In the genomic region with DNA sequence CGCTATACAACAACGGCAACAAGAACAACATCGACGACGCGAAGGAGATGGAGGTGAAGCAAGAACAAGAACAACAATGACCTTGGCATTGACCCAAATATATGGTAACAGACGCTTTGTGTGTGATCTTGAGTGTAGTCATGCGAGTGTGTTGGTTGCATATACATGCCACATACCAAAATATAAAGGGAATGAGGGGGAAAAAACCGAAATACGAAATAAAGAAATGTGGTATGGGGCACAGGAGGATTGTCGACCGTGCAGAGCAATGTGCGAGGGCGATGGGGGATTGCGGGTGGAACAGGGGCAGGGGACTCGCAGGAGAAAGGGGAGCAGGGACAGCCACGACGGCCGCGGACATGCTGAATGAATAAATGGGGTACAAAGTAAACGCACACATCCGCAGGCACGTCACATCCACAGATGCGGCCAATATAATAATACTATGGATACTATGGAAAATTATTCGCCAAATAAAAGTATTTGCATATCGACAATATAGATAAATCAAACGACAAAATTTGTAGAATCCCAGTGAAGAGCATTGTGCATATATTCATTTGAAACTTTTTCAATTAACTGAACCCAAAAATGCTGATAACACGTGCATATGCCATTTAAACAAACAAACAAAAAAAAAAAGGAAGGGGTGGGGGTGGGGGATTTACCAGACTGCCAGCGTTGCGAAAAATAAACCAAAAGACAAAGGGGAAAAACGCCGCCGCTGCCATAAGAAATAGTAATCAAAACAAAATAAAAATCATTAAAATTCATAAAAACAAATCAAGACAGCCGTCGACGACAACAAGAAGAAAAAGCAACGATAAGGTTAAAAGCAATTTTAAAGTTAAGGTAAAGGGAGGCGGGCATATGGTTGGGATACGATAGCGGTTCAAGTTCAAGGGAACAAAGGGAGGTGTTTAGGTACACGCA, we compare ENCODE assay signal across 2 fruit fly cellular contexts.
TF ChIP-seq lines count a peak whose summit lies in the region.

No protein-coding gene starts in this region.

TF ChIP-seq in whole organism, embryonic, 481 proteins besides CTCF, POLR2A, EP300 and RAD21 (continued from another document):
- TF ChIP-seq CG17361 (GFP tag; IDR thresholded peaks at IDR 0.05; lab: Robert Waterston, UW) (no peak), CG12071 (GFP tag; optimal IDR thresholded peaks at IDR 0.05; lab: Kevin White, UChicago) (no peak), CG1832 (GFP tag; optimal IDR thresholded peaks at IDR 0.05; lab: Kevin White, UChicago) (no peak), D19B (GFP tag; optimal IDR thresholded peaks at IDR 0.05; lab: Kevin White, UChicago) (no peak), hbn (GFP tag; IDR thresholded peaks at IDR 0.05; lab: Robert Waterston, UW; ENCODE audit: partially characterized antibody) (no peak), CG10431 (GFP tag; optimal IDR thresholded peaks at IDR 0.05; lab: Kevin White, UChicago) (peak; percentile 50), twi (tag; optimal IDR thresholded peaks at IDR 0.05; lab: Kevin White, UChicago) (peak; percentile 55), Gsc (GFP tag; IDR thresholded peaks at IDR 0.05; lab: Robert Waterston, UW) (no peak), CG17385 (GFP tag; optimal IDR thresholded peaks at IDR 0.05; lab: Kevin White, UChicago) (peak; percentile 37), CG10979 (tag; optimal IDR thresholded peaks at IDR 0.05; lab: Kevin White, UChicago) (no peak), nom (GFP tag; optimal IDR thresholded peaks at IDR 0.05; lab: Kevin White, UChicago) (peak; percentile 40), CG12769 (tag; optimal IDR thresholded peaks at IDR 0.05; lab: Kevin White, UChicago) (peak; percentile 84), cg (GFP tag; optimal IDR thresholded peaks at IDR 0.05; lab: Kevin White, UChicago) (peak; percentile 60), HLH4C (GFP tag; IDR thresholded peaks at IDR 0.05; lab: Robert Waterston, UW; ENCODE audit: partially characterized antibody) (no peak), CG8388 (GFP tag; optimal IDR thresholded peaks at IDR 0.05; lab: Kevin White, UChicago) (no peak), bigmax (GFP tag; optimal IDR thresholded peaks at IDR 0.05; lab: Kevin White, UChicago) (no peak), lmd (GFP tag; IDR thresholded peaks at IDR 0.05; lab: Robert Waterston, UW) (no peak), Myb (GFP tag; optimal IDR thresholded peaks at IDR 0.05; lab: Kevin White, UChicago) (no peak), z (GFP tag; IDR thresholded peaks at IDR 0.05; lab: Robert Waterston, UW) (peak; percentile 48; the same call in 1 of the 3 replicates), MTF-1 (GFP tag; optimal IDR thresholded peaks at IDR 0.05; lab: Kevin White, UChicago; ENCODE audit: borderline replicate concordance) (no peak), ftz-f1 (GFP tag; optimal IDR thresholded peaks at IDR 0.05; lab: Kevin White, UChicago) (peak; percentile 62), cwo (GFP tag; optimal IDR thresholded peaks at IDR 0.05; lab: Kevin White, UChicago) (no peak), chinmo (GFP tag; IDR thresholded peaks at IDR 0.05; lab: Robert Waterston, UW; ENCODE audit: partially characterized antibody) (peak; percentile 54; the same call in 1 of the 4 replicates), CG10147 (GFP tag; optimal IDR thresholded peaks at IDR 0.05; lab: Kevin White, UChicago) (no peak), nau (GFP tag; optimal IDR thresholded peaks at IDR 0.05; lab: Kevin White, UChicago) (no peak), scrt (GFP tag; optimal IDR thresholded peaks at IDR 0.05; lab: Kevin White, UChicago) (no peak), exex (tag; optimal IDR thresholded peaks at IDR 0.05; lab: Kevin White, UChicago) (peak; percentile 24), Oli (tag; optimal IDR thresholded peaks at IDR 0.05; lab: Kevin White, UChicago) (no peak), NC2α (GFP tag; optimal IDR thresholded peaks at IDR 0.05; lab: Kevin White, UChicago) (no peak), CG16815 (GFP tag; optimal IDR thresholded peaks at IDR 0.05; lab: Kevin White, UChicago) (no peak), mld (GFP tag; IDR thresholded peaks at IDR 0.05; lab: Robert Waterston, UW; ENCODE audit: partially characterized antibody) (no peak), CG32532 (GFP tag; IDR thresholded peaks at IDR 0.05; lab: Robert Waterston, UW) (0 out of 2 replicates have a peak, but pooled peaks have one; percentile 21), sd (tag; optimal IDR thresholded peaks at IDR 0.05; lab: Kevin White, UChicago) (peak; percentile 72), CG14441 (GFP tag; IDR thresholded peaks at IDR 0.05; lab: Robert Waterston, UW) (no peak), sens (GFP tag; lab: Kevin White, UChicago) (peak; percentile 58), CG12659 (GFP tag; optimal IDR thresholded peaks at IDR 0.05; lab: Kevin White, UChicago) (no peak), CG15696 (tag; optimal IDR thresholded peaks at IDR 0.05; lab: Kevin White, UChicago) (peak; percentile 19), ttk (GFP tag; IDR thresholded peaks at IDR 0.05; lab: Robert Waterston, UW) (no peak), Dp (GFP tag; optimal IDR thresholded peaks at IDR 0.05; lab: Kevin White, UChicago) (no peak), kay (GFP tag; optimal IDR thresholded peaks at IDR 0.05; lab: Kevin White, UChicago) (no peak), gce (GFP tag; IDR thresholded peaks at IDR 0.05; lab: Robert Waterston, UW) (no peak), Elba2 (GFP tag; optimal IDR thresholded peaks at IDR 0.05; lab: Kevin White, UChicago) (no peak), ind (GFP tag; optimal IDR thresholded peaks at IDR 0.05; lab: Kevin White, UChicago) (no peak), CG9817 (tag; optimal IDR thresholded peaks at IDR 0.05; lab: Kevin White, UChicago) (no peak), CG3163 (GFP tag; optimal IDR thresholded peaks at IDR 0.05; lab: Kevin White, UChicago) (no peak), CG4360 (GFP tag; IDR thresholded peaks at IDR 0.05; lab: Robert Waterston, UW) (peak; percentile 38; the same call in 1 of the 2 replicates), lola (GFP tag; optimal IDR thresholded peaks at IDR 0.05; lab: Kevin White, UChicago) (no peak), ERR (GFP tag; optimal IDR thresholded peaks at IDR 0.05; lab: Kevin White, UChicago) (peak; percentile 45), Med (GFP tag; lab: Kevin White, UChicago) (peak; percentile 74), Dfd (GFP tag; optimal IDR thresholded peaks at IDR 0.05; lab: Kevin White, UChicago) (no peak)

TF ChIP-seq in whole organism, prepupa, 60 proteins besides CTCF, POLR2A, EP300 and RAD21 (continued from another document):
- TF ChIP-seq CG1621 (tag; optimal IDR thresholded peaks at IDR 0.05; lab: Kevin White, UChicago) (no peak), CG8632 (GFP tag; optimal IDR thresholded peaks at IDR 0.05; lab: Kevin White, UChicago) (no peak), CG32006 (GFP tag; optimal IDR thresholded peaks at IDR 0.05; lab: Kevin White, UChicago) (peak; percentile 14), CG6276 (GFP tag; optimal IDR thresholded peaks at IDR 0.05; lab: Kevin White, UChicago) (no peak), net (GFP tag; optimal IDR thresholded peaks at IDR 0.05; lab: Kevin White, UChicago) (no peak), CG6792 (GFP tag; optimal IDR thresholded peaks at IDR 0.05; lab: Kevin White, UChicago) (no peak), salr (GFP tag; optimal IDR thresholded peaks at IDR 0.05; lab: Kevin White, UChicago) (no peak), CG7368 (GFP tag; optimal IDR thresholded peaks at IDR 0.05; lab: Kevin White, UChicago) (no peak), dsx (GFP tag; optimal IDR thresholded peaks at IDR 0.05; lab: Kevin White, UChicago; ENCODE audit: poor library complexity, severe bottlenecking) (peak; percentile 17), CG6854 (GFP tag; optimal IDR thresholded peaks at IDR 0.05; lab: Kevin White, UChicago) (no peak), Hr4 (GFP tag; optimal IDR thresholded peaks at IDR 0.05; lab: Kevin White, UChicago) (no peak), CG6808 (GFP tag; optimal IDR thresholded peaks at IDR 0.05; lab: Kevin White, UChicago) (peak; percentile 8), CG11294 (GFP tag; IDR thresholded peaks at IDR 0.05; lab: Robert Waterston, UW) (no peak), eg (GFP tag; IDR thresholded peaks at IDR 0.05; lab: Robert Waterston, UW) (no peak), OdsH (GFP tag; optimal IDR thresholded peaks at IDR 0.05; lab: Kevin White, UChicago) (no peak), fd85E (GFP tag; optimal IDR thresholded peaks at IDR 0.05; lab: Kevin White, UChicago) (no peak), CG11902 (GFP tag; optimal IDR thresholded peaks at IDR 0.05; lab: Kevin White, UChicago) (no peak), topi (GFP tag; optimal IDR thresholded peaks at IDR 0.05; lab: Kevin White, UChicago) (no peak), Eip93F (GFP tag; optimal IDR thresholded peaks at IDR 0.05; lab: Kevin White, UChicago) (no peak), fd59A (GFP tag; optimal IDR thresholded peaks at IDR 0.05; lab: Kevin White, UChicago) (peak; percentile 11), Smox (GFP tag; optimal IDR thresholded peaks at IDR 0.05; lab: Kevin White, UChicago) (no peak), CG31627 (GFP tag; optimal IDR thresholded peaks at IDR 0.05; lab: Kevin White, UChicago) (no peak), Lpt (GFP tag; optimal IDR thresholded peaks at IDR 0.05; lab: Kevin White, UChicago) (no peak), cyc (GFP tag; optimal IDR thresholded peaks at IDR 0.05; lab: Kevin White, UChicago) (no peak), Eip78C (GFP tag; lab: Kevin White, UChicago) (peak; percentile 73), Sox102F (GFP tag; optimal IDR thresholded peaks at IDR 0.05; lab: Kevin White, UChicago) (no peak), Hr38 (GFP tag; optimal IDR thresholded peaks at IDR 0.05; lab: Kevin White, UChicago) (no peak), CG10631 (GFP tag; optimal IDR thresholded peaks at IDR 0.05; lab: Kevin White, UChicago) (no peak), CG11762 (GFP tag; optimal IDR thresholded peaks at IDR 0.05; lab: Kevin White, UChicago; ENCODE audit: insufficient read depth) (no peak), Sox14 (GFP tag; optimal IDR thresholded peaks at IDR 0.05; lab: Kevin White, UChicago) (peak; percentile 16), Ets96B (tag; optimal IDR thresholded peaks at IDR 0.05; lab: Kevin White, UChicago) (no peak), pdm3 (GFP tag; optimal IDR thresholded peaks at IDR 0.05; lab: Kevin White, UChicago) (no peak), ss (GFP tag; optimal IDR thresholded peaks at IDR 0.05; lab: Kevin White, UChicago) (peak; percentile 38 to 62), vri (GFP tag; optimal IDR thresholded peaks at IDR 0.05; lab: Kevin White, UChicago) (peak; percentile 23), CG34406 (GFP tag; optimal IDR thresholded peaks at IDR 0.05; lab: Kevin White, UChicago) (peak; percentile 24), spab (GFP tag; optimal IDR thresholded peaks at IDR 0.05; lab: Kevin White, UChicago) (peak; percentile 18), acj6 (GFP tag; optimal IDR thresholded peaks at IDR 0.05; lab: Kevin White, UChicago) (peak; percentile 25), lz (GFP tag; optimal IDR thresholded peaks at IDR 0.05; lab: Kevin White, UChicago) (no peak), CG3032 (tag; optimal IDR thresholded peaks at IDR 0.05; lab: Kevin White, UChicago) (no peak), fkh (GFP tag; optimal IDR thresholded peaks at IDR 0.05; lab: Kevin White, UChicago) (peak; percentile 5)
